Fruit fly (Drosophila melanogaster) whole organism, pupa: Measurements from ENCODE around the gene CG15456.

Experiments used
- CG12605 ChIP-seq: fragments of 200-800 bp; sonication (Bioruptor generic); IDR thresholded peaks from 2 replicates; pipeline ENCODE4 v1.3.6; 2022; ENCODE audit warnings: missing biosample characterization, missing genetic modification characterization
- CG13204 ChIP-seq: fragments of 200-800 bp; sonication (Bioruptor generic); optimal IDR thresholded peaks from 2 replicates; lab custom pipeline; 2018; ENCODE audit warnings: missing biosample characterization, mild to moderate bottlenecking, missing genetic modification characterization, moderate library complexity
- CG15710 ChIP-seq: fragments of 200-800 bp; sonication (Bioruptor generic); optimal IDR thresholded peaks from 2 replicates; lab custom pipeline; 2018; ENCODE audit warnings: missing biosample characterization, mild to moderate bottlenecking, missing genetic modification characterization, moderate library complexity
- CG17806 ChIP-seq: fragments of 200-800 bp; sonication (Bioruptor generic); optimal IDR thresholded peaks from 2 replicates; lab custom pipeline; 2018; ENCODE audit warnings: missing biosample characterization, mild to moderate bottlenecking, missing genetic modification characterization, moderate library complexity
- CG4496 ChIP-seq: fragments of 200-800 bp; sonication (Bioruptor generic); IDR thresholded peaks from 3 replicates; pipeline ENCODE4 v1.3.6; 2022; ENCODE audit warnings: missing biosample characterization, missing genetic modification characterization
- CG8301 ChIP-seq: fragments of 200-800 bp; sonication (Bioruptor generic); optimal IDR thresholded peaks from 2 replicates; lab custom pipeline; 2018; ENCODE audit warnings: missing biosample characterization, mild to moderate bottlenecking, missing genetic modification characterization
- CG9948 ChIP-seq: fragments of 200-800 bp; sonication (Bioruptor generic); optimal IDR thresholded peaks from 2 replicates; lab custom pipeline; 2018; ENCODE audit warnings: missing biosample characterization, mild to moderate bottlenecking, missing genetic modification characterization, moderate library complexity
- EcR ChIP-seq: fragments of 200-800 bp; sonication (Bioruptor generic); optimal IDR thresholded peaks from 3 replicates; lab custom pipeline; 2019; ENCODE audit warnings: missing biosample characterization, missing genetic modification characterization, mild to moderate bottlenecking, moderate library complexity, missing genetic modification reagents
- Ets98B ChIP-seq: fragments of 200-800 bp; sonication (Bioruptor generic); IDR thresholded peaks from 2 replicates; pipeline ENCODE4 v1.3.6; 2022; ENCODE audit warnings: missing biosample characterization, missing genetic modification characterization
- Pif1A ChIP-seq: fragments of 200-800 bp; sonication (Bioruptor generic); optimal IDR thresholded peaks from 3 replicates; lab custom pipeline; 2016; ENCODE audit warnings: missing biosample characterization, missing genetic modification characterization
- Pif1B ChIP-seq: fragments of 200-800 bp; sonication (Bioruptor generic); optimal IDR thresholded peaks from 3 replicates; lab custom pipeline; 2016; ENCODE audit warnings: missing biosample characterization, missing genetic modification characterization
- Snoo ChIP-seq: fragments of 200-800 bp; sonication (Bioruptor generic); optimal IDR thresholded peaks from 3 replicates; lab custom pipeline; 2017; ENCODE audit warnings: missing biosample characterization, mild to moderate bottlenecking, missing genetic modification characterization, inconsistent platforms
- gl ChIP-seq: fragments of 200-800 bp; sonication (Bioruptor generic); optimal IDR thresholded peaks from 2 replicates; lab custom pipeline; 2018; ENCODE audit warnings: missing biosample characterization, mild to moderate bottlenecking, missing genetic modification characterization
- rn ChIP-seq: fragments of 200-800 bp; sonication (Bioruptor generic); IDR thresholded peaks from 2 replicates; pipeline ENCODE4 v1.3.6; 2022; ENCODE audit warnings: missing biosample characterization, missing genetic modification characterization

DNA sequence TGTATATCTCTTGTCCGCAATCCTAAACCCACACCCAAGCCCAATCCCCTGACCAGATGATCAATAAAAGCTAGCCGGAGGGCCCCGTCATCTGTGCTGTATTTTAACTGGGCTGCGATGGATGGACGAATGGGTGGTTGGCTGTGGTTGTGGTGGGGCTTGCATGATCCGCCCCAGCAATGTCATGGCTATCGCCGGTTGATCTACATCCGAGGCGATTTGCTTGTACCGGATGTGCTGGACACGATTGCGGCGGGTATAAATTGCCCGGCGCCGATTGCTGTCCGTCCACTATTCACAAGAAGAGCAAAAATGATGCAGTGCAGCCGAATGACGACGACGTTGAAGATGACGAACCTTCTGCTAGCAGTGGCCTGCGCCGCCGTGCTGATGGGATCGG lies 10.4 kb downstream of the CG15456 start, which contains the start of gene Obp19b:
- TF ChIP-seq rn (no peak), CG4496 (GFP tag; lab: Robert Waterston, UW) (no peak), Snoo (tag; lab: Kevin White, UChicago) (no peak), CG9948 (tag; lab: Kevin White, UChicago) (no peak), gl (tag; lab: Kevin White, UChicago) (no peak), CG13204 (no peak), Pif1B (no peak), Pif1A (no peak), CG15710 (tag; lab: Kevin White, UChicago) (no peak), CG12605 (GFP tag; lab: Robert Waterston, UW) (no peak), CG8301 (no peak), CG17806 (tag; lab: Kevin White, UChicago) (no peak), Ets98B (GFP tag; lab: Robert Waterston, UW) (no peak), EcR (GFP tag; lab: Kevin White, UChicago) (no peak)
